Worm (Caenorhabditis elegans): ENCODE results near the gene poml-1.

poml-1 gene

ce11 chrX:13687111-13687512 lies 35.6 kb downstream of the poml-1 start (continued):
- TF ChIP-seq nhr-85 (tag) (peak; percentile 50), pqm-1 (tag; optimal IDR thresholded peaks at IDR 0.05) (no peak), ces-1 (GFP tag; optimal IDR thresholded peaks at IDR 0.05) (no peak), lin-15B (tag; optimal IDR thresholded peaks at IDR 0.05) (no peak), egl-13 (tag; optimal IDR thresholded peaks at IDR 0.05) (no peak), nhr-28 (tag; optimal IDR thresholded peaks at IDR 0.05) (no peak), lin-39 (tag; optimal IDR thresholded peaks at IDR 0.05) (no peak), lir-3 (tag; optimal IDR thresholded peaks at IDR 0.05; ENCODE audit: poor library complexity) (no peak), fkh-10 (GFP tag; optimal IDR thresholded peaks at IDR 0.05) (peak; percentile 36), nhr-237 (tag; optimal IDR thresholded peaks at IDR 0.05) (no peak), blmp-1 (tag; optimal IDR thresholded peaks at IDR 0.05) (peak; percentile 44), nhr-71 (tag; optimal IDR thresholded peaks at IDR 0.05) (peak; percentile 70), fkh-4 (tag; optimal IDR thresholded peaks at IDR 0.05; ENCODE audit: borderline replicate concordance) (no peak), efl-3 (GFP tag; optimal IDR thresholded peaks at IDR 0.05) (no peak), efl-1 (optimal IDR thresholded peaks at IDR 0.05) (peak in 1 of 2 experiments; percentile 37), efl-1 (GFP tag; optimal IDR thresholded peaks at IDR 0.05 in 1 of 2) (no peak), nhr-76 (tag; optimal IDR thresholded peaks at IDR 0.05) (no peak), zip-4 (GFP tag; optimal IDR thresholded peaks at IDR 0.05) (peak; percentile 82), sptf-1 (tag; optimal IDR thresholded peaks at IDR 0.05) (no peak), ztf-11 (tag; optimal IDR thresholded peaks at IDR 0.05) (peak in 1 of 2 experiments; percentile 49), snpc-4 (tag; optimal IDR thresholded peaks at IDR 0.05) (peak; percentile 31), C04F5.9 (tag; optimal IDR thresholded peaks at IDR 0.05) (no peak), sup-37 (GFP tag; optimal IDR thresholded peaks at IDR 0.05) (no peak), hlh-4 (tag; optimal IDR thresholded peaks at IDR 0.05) (no peak), nhr-84 (tag; optimal IDR thresholded peaks at IDR 0.05) (no peak), nhr-20 (tag; optimal IDR thresholded peaks at IDR 0.05) (peak; percentile 64), unc-98 (GFP tag; IDR thresholded peaks at IDR 0.05) (no peak), isw-1 (GFP tag; IDR thresholded peaks at IDR 0.05) (peak; percentile 29), aly-2 (tag; optimal IDR thresholded peaks at IDR 0.05) (no peak), xbp-1 (tag; optimal IDR thresholded peaks at IDR 0.05) (peak; percentile 8), tbx-2 (tag; optimal IDR thresholded peaks at IDR 0.05) (peak; percentile 57), unc-130 (tag; optimal IDR thresholded peaks at IDR 0.05) (no peak), fkh-8 (tag; optimal IDR thresholded peaks at IDR 0.05) (peak; percentile 30), lin-13 (GFP tag; optimal IDR thresholded peaks at IDR 0.05) (no peak), nhr-47 (tag; optimal IDR thresholded peaks at IDR 0.05) (peak; percentile 60), grh-1 (GFP tag; IDR thresholded peaks at IDR 0.05) (no peak), egl-27 (tag; optimal IDR thresholded peaks at IDR 0.05) (no peak), nhr-90 (tag; optimal IDR thresholded peaks at IDR 0.05; ENCODE audit: poor library complexity) (no peak), pag-3 (tag; optimal IDR thresholded peaks at IDR 0.05; ENCODE audit: borderline replicate concordance, insufficient read depth) (no peak), swsn-7 (tag; optimal IDR thresholded peaks at IDR 0.05) (peak; percentile 55), ets-5 (GFP tag; IDR thresholded peaks at IDR 0.05) (no peak), C34B4.2 (tag; optimal IDR thresholded peaks at IDR 0.05) (no peak), ceh-63 (GFP tag; optimal IDR thresholded peaks at IDR 0.05) (no peak), ceh-90 (tag; optimal IDR thresholded peaks at IDR 0.05) (no peak), pax-3 (tag; optimal IDR thresholded peaks at IDR 0.05) (no peak), nhr-11 (tag; optimal IDR thresholded peaks at IDR 0.05) (no peak), zag-1 (tag; optimal IDR thresholded peaks at IDR 0.05) (no peak), fos-1 (tag; optimal IDR thresholded peaks at IDR 0.05) (no peak)
